Worm (Caenorhabditis elegans) whole organism, L4 larva: ENCODE measurements around the gene F36D3.16.
A peak's percentile ranks its signal among the peaks of the same experiment; 100 is the strongest.

Source experiments
- D1046.2 ChIP-seq: fragments of 200-800 bp; sonication (Bioruptor generic); IDR thresholded peaks from 2 replicates; pipeline ENCODE4 v1.3.6; 2022; ENCODE audit warnings: missing genetic modification characterization, missing compliant biosample characterization
- F49E8.2 ChIP-seq: sonication (generic microtip); optimal IDR thresholded peaks from 2 replicates; lab custom pipeline; 2016; ENCODE audit warnings: missing compliant biosample characterization, mild to moderate bottlenecking, missing genetic modification characterization, borderline replicate concordance
- T26A8.4 ChIP-seq: fragments of 200-800 bp; sonication (Bioruptor generic); IDR thresholded peaks from 2 replicates; pipeline ENCODE4 v1.3.6; 2022; ENCODE audit warnings: missing genetic modification characterization, missing compliant biosample characterization
- Y48G9A.11 ChIP-seq: fragments of 200-800 bp; sonication (Bioruptor generic); IDR thresholded peaks from 2 replicates; pipeline ENCODE4 v1.3.6; 2022; ENCODE audit warnings: missing genetic modification reagents, missing genetic modification characterization, missing compliant biosample characterization
- Y75B8A.6 ChIP-seq: fragments of 200-800 bp; sonication (Bioruptor generic); IDR thresholded peaks from 2 replicates; pipeline ENCODE4 v1.3.6; 2022; ENCODE audit warnings: missing genetic modification reagents, missing genetic modification characterization, missing compliant biosample characterization
- aha-1 ChIP-seq: fragments of 150-350 bp; peaks from one replicate; lab custom pipeline; 2014; ENCODE audit warnings: missing biosample characterization, missing genetic modification characterization
- ceh-20 ChIP-seq: fragments of 200-800 bp; sonication (Bioruptor generic); IDR thresholded peaks from 2 replicates; pipeline ENCODE4 v1.3.6; 2022; ENCODE audit warnings: missing genetic modification reagents, missing genetic modification characterization, missing compliant biosample characterization
- ceh-32 ChIP-seq: sonication (generic microtip); optimal IDR thresholded peaks from 2 replicates; lab custom pipeline; 2016; ENCODE audit warnings: mild to moderate bottlenecking, missing genetic modification characterization, missing compliant biosample characterization; ENCODE audit not compliant: poor library complexity
- cey-2 ChIP-seq: sonication (generic microtip); optimal IDR thresholded peaks from 3 replicates; lab custom pipeline; 2017; ENCODE audit warnings: missing genetic modification characterization, mild to moderate bottlenecking, missing compliant biosample characterization, antibody characterized with exemption, borderline replicate concordance; ENCODE audit not compliant: insufficient read depth
- ctbp-1 ChIP-seq: fragments of 200-800 bp; sonication (Bioruptor generic); IDR thresholded peaks from 2 replicates; pipeline ENCODE4 v1.3.6; 2022; ENCODE audit warnings: missing genetic modification reagents, missing genetic modification characterization, missing compliant biosample characterization
- daf-12 ChIP-seq: fragments of 150-350 bp; optimal IDR thresholded peaks from 2 replicates; lab custom pipeline; 2014; ENCODE audit warnings: missing biosample characterization, missing genetic modification reagents, missing genetic modification characterization
- daf-16 ChIP-seq, 3 experiments: sonication (generic microtip); optimal IDR thresholded peaks; 2 replicates each; lab custom pipeline; 2016 to 2017; ENCODE audit warnings: missing genetic modification characterization in 3 of 3, missing genetic modification reagents in 3 of 3, mild to moderate bottlenecking in 2 of 3, missing compliant biosample characterization in 2 of 3, missing biosample characterization in 1 of 3, moderate library complexity in 1 of 3
- daf-19 ChIP-seq: fragments of 200-800 bp; sonication (Bioruptor generic); conservative IDR thresholded peaks from 2 replicates; pipeline ENCODE4 v1.3.6; 2022; ENCODE audit warnings: missing genetic modification characterization, missing compliant biosample characterization
- dmd-9 ChIP-seq: fragments of 200-800 bp; sonication (Bioruptor generic); IDR thresholded peaks from 2 replicates; pipeline ENCODE4 v1.3.6; 2022; ENCODE audit warnings: missing genetic modification reagents, missing genetic modification characterization, missing compliant biosample characterization
- duxl-1 ChIP-seq: sonication (generic microtip); optimal IDR thresholded peaks from 2 replicates; lab custom pipeline; 2016; ENCODE audit warnings: mild to moderate bottlenecking, missing genetic modification characterization, moderate library complexity, missing compliant biosample characterization; ENCODE audit not compliant: poor library complexity
- dve-1 ChIP-seq: sonication (generic microtip); optimal IDR thresholded peaks from 2 replicates; lab custom pipeline; 2017; ENCODE audit warnings: antibody characterized with exemption, mild to moderate bottlenecking, missing genetic modification characterization, missing compliant biosample characterization; ENCODE audit not compliant: insufficient read depth
- egl-43 ChIP-seq: fragments of 200-800 bp; sonication (Bioruptor generic); IDR thresholded peaks from 2 replicates; pipeline ENCODE4 v1.3.6; 2022; ENCODE audit warnings: missing genetic modification reagents, missing genetic modification characterization, missing compliant biosample characterization
- lin-1 ChIP-seq: fragments of 200-800 bp; sonication (Bioruptor generic); IDR thresholded peaks from 2 replicates; pipeline ENCODE4 v1.3.6; 2022; ENCODE audit warnings: missing genetic modification reagents, missing genetic modification characterization, missing compliant biosample characterization
- lin-13 ChIP-seq: fragments of 150-350 bp; optimal IDR thresholded peaks from 2 replicates; lab custom pipeline; 2014; ENCODE audit warnings: missing biosample characterization, missing genetic modification reagents, missing genetic modification characterization
- lin-29 ChIP-seq: fragments of 200-800 bp; sonication (Bioruptor generic); IDR thresholded peaks from 2 replicates; pipeline ENCODE4 v1.3.6; 2022; ENCODE audit warnings: missing genetic modification reagents, missing genetic modification characterization, missing compliant biosample characterization
- lsy-2 ChIP-seq, 2 experiments: fragments of 150-350 bp in 1 of 2; sonication (generic microtip) in 1 of 2; optimal IDR thresholded peaks; 2 replicates each; lab custom pipeline; 2014 to 2017; ENCODE audit warnings: missing biosample characterization in 2 of 2, missing genetic modification characterization in 2 of 2
- madf-5 ChIP-seq, 2 experiments: fragments of 200-800 bp; sonication (Bioruptor generic); IDR thresholded peaks; 2 replicates each; pipeline ENCODE4 v1.3.6; 2022; ENCODE audit warnings: missing compliant biosample characterization in 2 of 2, missing genetic modification characterization in 2 of 2
- mdt-29 ChIP-seq: fragments of 200-800 bp; sonication (Bioruptor generic); IDR thresholded peaks from 2 replicates; pipeline ENCODE4 v1.3.6; 2022; ENCODE audit warnings: missing genetic modification reagents, missing genetic modification characterization, missing compliant biosample characterization
- mep-1 ChIP-seq: fragments of 150-350 bp; sonication (generic microtip); optimal IDR thresholded peaks from 3 replicates; lab custom pipeline; 2014; ENCODE audit warnings: missing biosample characterization, missing genetic modification characterization
- nhr-10 ChIP-seq: fragments of 150-350 bp; optimal IDR thresholded peaks from 2 replicates; lab custom pipeline; 2014; ENCODE audit warnings: missing biosample characterization, missing genetic modification characterization
- nhr-28 ChIP-seq: fragments of 150-350 bp; optimal IDR thresholded peaks from 2 replicates; lab custom pipeline; 2014; ENCODE audit warnings: missing biosample characterization, missing genetic modification characterization
- nhr-41 ChIP-seq: fragments of 200-800 bp; sonication (Bioruptor generic); IDR thresholded peaks from 2 replicates; pipeline ENCODE4 v1.3.6; 2022; ENCODE audit warnings: missing genetic modification reagents, missing genetic modification characterization, missing compliant biosample characterization
- pha-4 ChIP-seq, 2 experiments: fragments of 150-350 bp in 1 of 2; fragments of 200-800 bp in 1 of 2; sonication (Bioruptor generic) in 1 of 2; IDR thresholded peaks in 1 of 2; optimal IDR thresholded peaks in 1 of 2; 2 replicates each; pipeline versions ENCODE4 v1.3.6 to Lab custom; 2014 to 2022; ENCODE audit warnings: missing genetic modification characterization in 2 of 2, missing genetic modification reagents in 2 of 2, missing biosample characterization in 1 of 2, missing compliant biosample characterization in 1 of 2
- rbr-2 ChIP-seq: sonication (generic microtip); optimal IDR thresholded peaks from 2 replicates; lab custom pipeline; 2016; ENCODE audit warnings: missing genotype, missing genetic modification characterization, missing compliant biosample characterization
- set-16 ChIP-seq: fragments of 200-800 bp; sonication (Bioruptor generic); IDR thresholded peaks from 2 replicates; pipeline ENCODE4 v1.3.6; 2022; ENCODE audit warnings: missing genetic modification reagents, missing genetic modification characterization, missing compliant biosample characterization
- snpc-1.2 ChIP-seq: fragments of 200-800 bp; sonication (Bioruptor generic); IDR thresholded peaks from 2 replicates; pipeline ENCODE4 v1.3.6; 2022; ENCODE audit warnings: missing genetic modification reagents, missing genetic modification characterization, missing compliant biosample characterization
- tra-1 ChIP-seq: fragments of 200-800 bp; sonication (Bioruptor generic); IDR thresholded peaks from 2 replicates; pipeline ENCODE4 v1.3.6; 2022; ENCODE audit warnings: missing genetic modification reagents, missing genetic modification characterization, missing compliant biosample characterization
- unc-62 ChIP-seq, 3 experiments: fragments of 150-350 bp in 1 of 3; sonication (generic microtip); optimal IDR thresholded peaks in 2 of 3; peaks in 1 of 3; 1 replicate in 1 of 3; 2 replicates in 2 of 3; lab custom pipeline; 2014 to 2017; ENCODE audit warnings: missing biosample characterization in 3 of 3, missing genetic modification characterization in 3 of 3, missing genetic modification reagents in 3 of 3, missing genotype in 1 of 3
- zfp-2 ChIP-seq: sonication (generic microtip); optimal IDR thresholded peaks from 2 replicates; lab custom pipeline; 2016; ENCODE audit warnings: mild to moderate bottlenecking, missing genetic modification characterization, missing compliant biosample characterization
- zip-2 ChIP-seq: fragments of 150-350 bp; optimal IDR thresholded peaks from 2 replicates; lab custom pipeline; 2014; ENCODE audit warnings: missing biosample characterization, missing genetic modification characterization

The F36D3.16 gene

DNA sequence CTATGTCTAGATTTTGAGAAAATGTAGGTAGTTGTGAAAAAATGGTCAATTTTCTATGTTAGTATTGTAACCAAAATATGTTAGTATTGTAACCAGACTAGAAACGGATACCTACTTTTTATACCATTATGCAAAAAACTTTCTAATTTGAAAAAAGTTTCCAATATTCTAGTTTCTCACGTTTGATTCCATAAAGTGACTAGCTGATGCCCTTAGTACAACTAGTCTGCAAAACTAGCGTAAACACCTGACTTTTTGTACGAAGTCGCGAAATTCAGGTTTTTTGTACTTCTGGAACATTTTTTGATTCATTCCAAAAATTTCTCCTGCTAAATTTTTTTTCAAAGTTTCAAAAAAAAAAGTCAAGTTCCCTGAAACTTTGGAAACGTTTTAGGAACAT, 40.2 kb downstream of the F36D3.16 start:
- TF ChIP-seq lin-13 (GFP tag; lab: Kevin White, UChicago) (no peak), T26A8.4 (no peak), lsy-2 (tag; optimal IDR thresholded peaks at IDR 0.05; lab: Kevin White, UChicago) (no peak), aha-1 (peak; percentile 76), unc-62 (GFP tag; optimal IDR thresholded peaks at IDR 0.05 in 1 of 2; lab: Kevin White, UChicago) (peak in 1 of 2 experiments; percentile 78), unc-62 (tag; optimal IDR thresholded peaks at IDR 0.05; lab: Kevin White, UChicago) (no peak), rbr-2 (tag; lab: Kevin White, UChicago) (no peak)
- TF ChIP-seq, all 104 proteins: peak for 2

DNA sequence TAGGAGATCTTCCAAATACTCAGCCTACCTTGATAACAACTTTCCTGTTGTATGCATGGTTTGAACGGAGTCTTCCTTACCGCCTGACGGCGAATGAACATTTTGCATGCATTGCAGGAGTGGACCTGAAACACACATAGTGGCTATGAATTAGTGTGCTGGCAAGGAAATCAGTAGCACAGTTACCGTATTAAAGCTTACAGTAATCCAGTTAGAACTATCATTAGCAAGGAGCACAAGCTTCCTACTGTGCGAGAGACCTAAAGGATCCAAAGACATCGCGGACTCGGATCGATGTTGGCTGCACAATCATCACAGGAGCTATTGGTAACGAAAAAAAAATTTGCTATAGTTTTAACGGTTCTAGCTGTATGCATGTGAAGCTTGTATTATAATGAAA, 42.8 kb downstream of the F36D3.16 start, which contains the start of gene nhr-233:
TSS of gene nhr-233 (minus strand) at position 101 of the 400 bp plus-strand sequence.
- TF ChIP-seq unc-62 (GFP tag; optimal IDR thresholded peaks at IDR 0.05 in 1 of 2; lab: Kevin White, UChicago): peak in 1 of 2 experiments; percentile 19
- no peak for TF ChIP-seq unc-62 (tag; optimal IDR thresholded peaks at IDR 0.05; lab: Kevin White, UChicago)
- no peak for TF ChIP-seq zip-2 (tag; lab: Kevin White, UChicago)
- TF ChIP-seq, all 104 proteins: peak for 1

DNA sequence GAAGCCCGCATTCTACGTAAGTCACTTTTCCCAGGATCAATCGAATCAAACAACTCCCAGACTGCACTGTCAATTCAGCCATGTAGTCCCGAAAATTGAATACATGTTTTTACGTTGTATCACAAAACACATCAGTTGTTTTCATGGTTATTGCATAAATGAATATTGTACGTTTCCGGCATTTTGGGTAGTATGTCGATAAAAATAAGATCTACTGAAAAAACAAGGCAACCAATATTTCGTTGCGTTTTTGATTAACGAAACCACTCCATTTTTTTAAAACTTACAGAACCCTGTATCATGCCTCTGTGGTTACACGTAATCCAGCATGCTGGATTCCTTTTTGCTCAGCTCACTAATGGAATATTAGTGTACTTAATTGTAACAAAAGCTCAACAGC, 45.3 kb downstream of the F36D3.16 start, which contains the start of gene str-149:
TSS of gene str-149 (plus strand) at position 301 of the 400 bp plus-strand sequence.
- TF ChIP-seq zfp-2 (tag; lab: Kevin White, UChicago): no peak
- no peak for TF ChIP-seq set-16 (GFP tag; lab: Robert Waterston, UW)
- TF ChIP-seq egl-43 (GFP tag; lab: Robert Waterston, UW): no peak
- TF ChIP-seq tra-1 (GFP tag; lab: Robert Waterston, UW): no peak
- TF ChIP-seq snpc-1.2: no peak
- TF ChIP-seq nhr-10 (tag; lab: Kevin White, UChicago): no peak
- TF ChIP-seq zip-2 (tag; lab: Kevin White, UChicago): no peak
- TF ChIP-seq lin-1 (GFP tag; lab: Robert Waterston, UW): no peak
- no peak for TF ChIP-seq Y75B8A.6 (GFP tag; lab: Robert Waterston, UW)
- TF ChIP-seq Y48G9A.11 (GFP tag; lab: Robert Waterston, UW): no peak
- no peak for TF ChIP-seq ceh-20 (GFP tag; lab: Robert Waterston, UW)
- TF ChIP-seq mep-1 (tag; lab: Kevin White, UChicago): no peak
- no peak for TF ChIP-seq nhr-28

DNA sequence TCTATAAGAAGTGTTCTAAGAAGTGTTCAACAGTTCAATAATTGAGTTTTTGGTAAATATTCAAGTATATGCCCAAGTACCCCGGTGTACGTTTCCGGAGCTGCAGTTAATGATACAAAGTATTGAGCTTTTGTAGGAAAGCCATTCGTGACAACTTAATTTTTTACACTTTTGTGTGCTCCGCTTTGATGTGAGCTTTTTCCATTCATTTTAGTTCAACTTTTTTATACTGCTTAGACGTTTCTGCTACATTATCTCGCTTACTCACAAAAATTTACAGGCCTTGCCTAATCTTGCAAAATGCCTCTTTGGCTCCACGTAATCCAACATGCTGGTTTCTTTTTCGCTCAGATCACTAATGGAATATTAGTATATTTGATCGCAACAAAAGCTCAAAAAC, 48.0 kb downstream of the F36D3.16 start, which contains the start of gene str-151:
TSS of gene str-151 (plus strand) at position 301 of the 400 bp plus-strand sequence.
- TF ChIP-seq dve-1 (tag; lab: Kevin White, UChicago) (no peak), duxl-1 (tag; lab: Kevin White, UChicago) (no peak), ctbp-1 (GFP tag; lab: Robert Waterston, UW) (no peak), lin-29 (no peak), ceh-32 (tag; lab: Kevin White, UChicago) (no peak), F49E8.2 (no peak), D1046.2 (GFP tag; lab: Robert Waterston, UW) (no peak), nhr-41 (GFP tag; lab: Robert Waterston, UW) (no peak), madf-5 (GFP tag; IDR thresholded peaks at IDR 0.05; lab: Robert Waterston, UW) (no peak), zfp-2 (tag; lab: Kevin White, UChicago) (no peak), pha-4 (GFP tag; IDR thresholded peaks at IDR 0.05; lab: Robert Waterston, UW) (no peak), pha-4 (tag; optimal IDR thresholded peaks at IDR 0.05; lab: Kevin White, UChicago) (no peak), cey-2 (no peak), daf-19 (GFP tag; lab: Robert Waterston, UW) (no peak), daf-12 (no peak), zip-2 (tag; lab: Kevin White, UChicago) (no peak), dmd-9 (GFP tag; lab: Robert Waterston, UW) (no peak), daf-16 (GFP tag; optimal IDR thresholded peaks at IDR 0.05; lab: Kevin White, UChicago) (no peak), daf-16 (tag; optimal IDR thresholded peaks at IDR 0.05; lab: Kevin White, UChicago) (no peak), mdt-29 (GFP tag; lab: Robert Waterston, UW) (no peak), tra-1 (GFP tag; lab: Robert Waterston, UW) (no peak)
- TF ChIP-seq, all 104 proteins: peak for 0
